Fruit fly (Drosophila melanogaster) whole organism, embryonic: ENCODE results near the gene how.

Experiments used
- Ada2b ChIP-seq: fragments of 200-800 bp; sonication (Bioruptor generic); IDR thresholded peaks from 2 replicates; pipeline ENCODE4 v1.3.6; 2022; ENCODE audit warnings: missing biosample characterization, missing genetic modification characterization
- Antp ChIP-seq: fragments of 200-800 bp; sonication (Bioruptor generic); optimal IDR thresholded peaks from 3 replicates; lab custom pipeline; 2016; ENCODE audit warnings: missing biosample characterization, missing genetic modification characterization
- Bteb2 ChIP-seq: fragments of 200-800 bp; sonication (Bioruptor generic); optimal IDR thresholded peaks from 2 replicates; lab custom pipeline; 2016; ENCODE audit warnings: missing biosample characterization, missing genetic modification characterization
- CG12659 ChIP-seq: fragments of 200-800 bp; sonication (Bioruptor generic); optimal IDR thresholded peaks from 3 replicates; lab custom pipeline; 2017; ENCODE audit warnings: mild to moderate bottlenecking, missing biosample characterization, missing genetic modification reagents, missing genetic modification characterization
- CG12769 ChIP-seq: fragments of 200-800 bp; sonication (Bioruptor generic); optimal IDR thresholded peaks from 2 replicates; lab custom pipeline; 2019; ENCODE audit warnings: missing biosample characterization, mild to moderate bottlenecking, missing genetic modification characterization, moderate library complexity
- CG13424 ChIP-seq: fragments of 200-800 bp; sonication (Bioruptor generic); optimal IDR thresholded peaks from 2 replicates; lab custom pipeline; 2019; ENCODE audit warnings: missing biosample characterization, mild to moderate bottlenecking, missing genetic modification characterization, moderate library complexity
- CG13624 ChIP-seq: fragments of 200-800 bp; sonication (Bioruptor generic); optimal IDR thresholded peaks from 2 replicates; lab custom pipeline; 2016; ENCODE audit warnings: missing biosample characterization, missing genetic modification characterization
- CG16779 ChIP-seq: fragments of 200-800 bp; sonication (Bioruptor generic); IDR thresholded peaks from 2 replicates; pipeline ENCODE4 v1.3.6; 2022; ENCODE audit warnings: missing biosample characterization, missing genetic modification characterization
- CG17385 ChIP-seq: fragments of 200-800 bp; sonication (Bioruptor generic); optimal IDR thresholded peaks from 3 replicates; lab custom pipeline; 2018; ENCODE audit warnings: missing biosample characterization, mild to moderate bottlenecking, missing genetic modification characterization
- CG18599 ChIP-seq: fragments of 200-800 bp; sonication (Bioruptor generic); optimal IDR thresholded peaks from 3 replicates; lab custom pipeline; 2017; ENCODE audit warnings: missing biosample characterization, missing genetic modification characterization, mild to moderate bottlenecking, moderate library complexity, missing genetic modification reagents
- CG18764 ChIP-seq: fragments of 200-800 bp; sonication (Bioruptor generic); optimal IDR thresholded peaks from 3 replicates; lab custom pipeline; 2016; ENCODE audit warnings: missing biosample characterization, missing genetic modification characterization
- CG2678 ChIP-seq: fragments of 200-800 bp; sonication (Bioruptor generic); optimal IDR thresholded peaks from 3 replicates; lab custom pipeline; 2019; ENCODE audit warnings: missing biosample characterization, mild to moderate bottlenecking, missing genetic modification characterization, moderate library complexity
- CG2889 ChIP-seq: fragments of 200-800 bp; sonication (Bioruptor generic); IDR thresholded peaks from 3 replicates; pipeline ENCODE4 v1.3.6; 2022; ENCODE audit warnings: missing biosample characterization, missing genetic modification characterization
- CG32767 ChIP-seq: fragments of 200-800 bp; sonication (Bioruptor generic); IDR thresholded peaks from 2 replicates; pipeline ENCODE4 v1.3.6; 2022; ENCODE audit warnings: missing biosample characterization, missing genetic modification characterization
- CG4360 ChIP-seq: fragments of 200-800 bp; sonication (Bioruptor generic); IDR thresholded peaks from 2 replicates; pipeline ENCODE4 v1.3.6; 2022; ENCODE audit warnings: missing biosample characterization, missing genetic modification characterization
- CG4424 ChIP-seq: fragments of 200-800 bp; sonication (Bioruptor generic); optimal IDR thresholded peaks from 3 replicates; lab custom pipeline; 2016; ENCODE audit warnings: missing biosample characterization, missing genetic modification characterization
- CG4617 ChIP-seq: fragments of 200-800 bp; sonication (Bioruptor generic); optimal IDR thresholded peaks from 3 replicates; lab custom pipeline; 2016; ENCODE audit warnings: missing biosample characterization, missing genetic modification characterization, borderline replicate concordance
- CG7372 ChIP-seq: fragments of 200-800 bp; sonication (Bioruptor generic); IDR thresholded peaks from 2 replicates; pipeline ENCODE4 v1.3.6; 2022; ENCODE audit warnings: missing biosample characterization, missing genetic modification characterization
- CG7839 ChIP-seq: fragments of 200-800 bp; sonication (Bioruptor generic); optimal IDR thresholded peaks from 3 replicates; lab custom pipeline; 2018; ENCODE audit warnings: missing biosample characterization, mild to moderate bottlenecking, missing genetic modification characterization, moderate library complexity
- CG8478 ChIP-seq: fragments of >200 bp; optimal IDR thresholded peaks from 2 replicates; lab custom pipeline; 2018
- CG8924 ChIP-seq: fragments of 200-800 bp; optimal IDR thresholded peaks from 3 replicates; lab custom pipeline; 2019; ENCODE audit warnings: missing biosample characterization, mild to moderate bottlenecking, missing genetic modification characterization, moderate library complexity
- CG9797 ChIP-seq: fragments of 200-800 bp; sonication (Bioruptor generic); optimal IDR thresholded peaks from 3 replicates; lab custom pipeline; 2018; ENCODE audit warnings: missing biosample characterization, mild to moderate bottlenecking, missing genetic modification characterization
- CHES-1-like ChIP-seq: fragments of 200-800 bp; sonication (Bioruptor generic); optimal IDR thresholded peaks from 2 replicates; lab custom pipeline; 2016; ENCODE audit warnings: missing biosample characterization, missing genetic modification characterization
- Dll ChIP-seq: fragments of 200-800 bp; sonication (Bioruptor generic); IDR thresholded peaks from 4 replicates; pipeline ENCODE4 v1.3.6; 2022; ENCODE audit warnings: missing biosample characterization, missing genetic modification characterization; ENCODE audit not compliant: partially characterized antibody
- ERR ChIP-seq: fragments of 200-800 bp; sonication (Bioruptor generic); optimal IDR thresholded peaks from 2 replicates; lab custom pipeline; 2016; ENCODE audit warnings: missing biosample characterization, missing genetic modification characterization
- Eip74EF ChIP-seq, 2 experiments: fragments of 200-800 bp in 1 of 2; fragments of >200 bp in 1 of 2; sonication (Bioruptor generic) in 1 of 2; optimal IDR thresholded peaks; 2 replicates each; lab custom pipeline; 2017 to 2019; ENCODE audit warnings: missing biosample characterization in 2 of 2, missing genetic modification characterization in 2 of 2, mild to moderate bottlenecking in 1 of 2, moderate library complexity in 1 of 2
- Ets97D ChIP-seq: fragments of 200-800 bp; sonication (Bioruptor generic); optimal IDR thresholded peaks from 3 replicates; lab custom pipeline; 2016; ENCODE audit warnings: missing biosample characterization, missing genetic modification characterization
- Gug ChIP-seq: fragments of 200-800 bp; sonication (Bioruptor generic); IDR thresholded peaks from 4 replicates; pipeline ENCODE4 v1.3.6; 2022; ENCODE audit warnings: missing biosample characterization, missing genetic modification characterization
- HmgZ ChIP-seq: fragments of 200-800 bp; sonication (Bioruptor generic); optimal IDR thresholded peaks from 2 replicates; lab custom pipeline; 2018; ENCODE audit warnings: missing biosample characterization, mild to moderate bottlenecking, missing genetic modification characterization
- MBD-R2 ChIP-seq: fragments of 200-800 bp; sonication (Bioruptor generic); IDR thresholded peaks from 2 replicates; pipeline ENCODE4 v1.3.6; 2022; ENCODE audit warnings: missing biosample characterization, missing genetic modification characterization
- Oaz ChIP-seq: fragments of 200-800 bp; sonication (Bioruptor generic); IDR thresholded peaks from 2 replicates; pipeline ENCODE4 v1.3.6; 2022; ENCODE audit warnings: missing biosample characterization, missing genetic modification characterization
- Spps ChIP-seq: fragments of 200-800 bp; sonication (Bioruptor generic); optimal IDR thresholded peaks from 2 replicates; lab custom pipeline; 2018; ENCODE audit warnings: missing biosample characterization, mild to moderate bottlenecking, missing genetic modification characterization
- Stat92E ChIP-seq, 3 experiments: fragments of >200 bp in 2 of 3; fragments of 200-800 bp in 1 of 3; sonication (Bioruptor generic) in 1 of 3; optimal IDR thresholded peaks; 2 replicates each; lab custom pipeline; 2017 to 2019; ENCODE audit warnings: missing biosample characterization in 3 of 3, missing genetic modification characterization in 3 of 3, mild to moderate bottlenecking in 1 of 3, moderate library complexity in 1 of 3
- Usf ChIP-seq: fragments of 200-800 bp; sonication (Bioruptor generic); optimal IDR thresholded peaks from 2 replicates; lab custom pipeline; 2017; ENCODE audit warnings: missing genotype, missing biosample characterization, missing genetic modification characterization
- ash1 ChIP-seq: fragments of 200-800 bp; sonication (Bioruptor generic); optimal IDR thresholded peaks from 2 replicates; lab custom pipeline; 2018; ENCODE audit warnings: missing biosample characterization, mild to moderate bottlenecking, missing genetic modification characterization
- bigmax ChIP-seq: fragments of 200-800 bp; sonication (Bioruptor generic); optimal IDR thresholded peaks from 2 replicates; lab custom pipeline; 2018; ENCODE audit warnings: missing biosample characterization, mild to moderate bottlenecking, missing genetic modification characterization
- ems ChIP-seq: fragments of 200-800 bp; sonication (Bioruptor generic); optimal IDR thresholded peaks from 3 replicates; lab custom pipeline; 2016; ENCODE audit warnings: missing biosample characterization, missing genetic modification characterization
- exex ChIP-seq: fragments of 200-800 bp; sonication (Bioruptor generic); optimal IDR thresholded peaks from 4 replicates; lab custom pipeline; 2018; ENCODE audit warnings: missing biosample characterization, mild to moderate bottlenecking, missing genetic modification characterization, moderate library complexity
- fu2 ChIP-seq: fragments of 200-800 bp; sonication (Bioruptor generic); optimal IDR thresholded peaks from 2 replicates; lab custom pipeline; 2016; ENCODE audit warnings: missing biosample characterization, missing genetic modification characterization
- gem ChIP-seq: fragments of 200-800 bp; sonication (Bioruptor generic); optimal IDR thresholded peaks from 2 replicates; lab custom pipeline; 2019; ENCODE audit warnings: missing biosample characterization, mild to moderate bottlenecking, missing genetic modification characterization, moderate library complexity
- gro ChIP-seq: fragments of 200-800 bp; sonication (Bioruptor generic); optimal IDR thresholded peaks from 2 replicates; lab custom pipeline; 2016; ENCODE audit warnings: missing biosample characterization, missing genetic modification characterization
- luna ChIP-seq: fragments of 200-800 bp; sonication (Bioruptor generic); optimal IDR thresholded peaks from 2 replicates; lab custom pipeline; 2016; ENCODE audit warnings: missing biosample characterization, missing genetic modification characterization
- odd ChIP-seq: fragments of 200-800 bp; sonication (Bioruptor generic); optimal IDR thresholded peaks from 2 replicates; lab custom pipeline; 2017; ENCODE audit warnings: missing biosample characterization, mild to moderate bottlenecking, missing genetic modification characterization
- otp ChIP-seq: fragments of 200-800 bp; sonication (Bioruptor generic); IDR thresholded peaks from 3 replicates; pipeline ENCODE4, ENCODE4 v1.3.6; 2022; ENCODE audit warnings: missing biosample characterization, missing genetic modification characterization
- sd ChIP-seq: fragments of 200-800 bp; sonication (Bioruptor generic); optimal IDR thresholded peaks from 3 replicates; lab custom pipeline; 2018; ENCODE audit warnings: missing biosample characterization, mild to moderate bottlenecking, missing genetic modification characterization, moderate library complexity
- sob ChIP-seq: fragments of 200-800 bp; sonication (Bioruptor generic); IDR thresholded peaks from 2 replicates; pipeline ENCODE4 v1.3.6; 2022; ENCODE audit warnings: missing biosample characterization, missing genetic modification characterization
- tio ChIP-seq: fragments of 200-800 bp; sonication (Bioruptor generic); optimal IDR thresholded peaks from 2 replicates; lab custom pipeline; 2017; ENCODE audit warnings: missing biosample characterization, missing genetic modification characterization, inconsistent platforms
- tna ChIP-seq: fragments of 200-800 bp; sonication (Bioruptor generic); IDR thresholded peaks from 2 replicates; pipeline ENCODE4 v1.3.6; 2022; ENCODE audit warnings: missing biosample characterization, missing genetic modification characterization; ENCODE audit not compliant: partially characterized antibody
- trem ChIP-seq: fragments of 200-800 bp; optimal IDR thresholded peaks from 3 replicates; lab custom pipeline; 2019; ENCODE audit warnings: missing biosample characterization, mild to moderate bottlenecking, missing genetic modification characterization, moderate library complexity
- unpg ChIP-seq: fragments of 200-800 bp; sonication (Bioruptor generic); optimal IDR thresholded peaks from 3 replicates; lab custom pipeline; 2018; ENCODE audit warnings: missing biosample characterization, mild to moderate bottlenecking, missing genetic modification characterization, moderate library complexity
- vvl ChIP-seq: fragments of 200-800 bp; sonication (Bioruptor generic); IDR thresholded peaks from 2 replicates; pipeline ENCODE4 v1.3.6; 2022; ENCODE audit warnings: missing biosample characterization, missing genetic modification characterization

how gene

DNA sequence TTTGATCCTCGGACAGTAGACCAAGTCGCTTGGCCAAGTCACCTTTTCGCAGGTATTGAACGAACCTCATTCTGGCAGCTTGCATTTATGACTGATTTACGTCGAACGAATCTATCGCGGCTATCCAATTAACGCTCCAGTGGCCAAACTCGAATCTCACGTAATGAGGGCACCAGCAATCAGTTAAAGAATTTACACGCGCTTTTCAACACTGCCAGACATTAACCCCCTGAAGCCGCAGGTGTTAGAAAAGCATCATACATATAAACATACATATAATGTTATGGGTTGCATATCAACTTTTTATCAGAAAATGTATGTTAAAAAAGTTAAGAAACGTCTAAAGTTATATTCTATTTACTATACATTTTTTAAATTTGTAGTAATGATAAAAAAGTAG is 16.7 kb upstream of the how start, which contains the start of gene CG6028 (continued):
- TF ChIP-seq CG4424 (GFP tag; lab: Kevin White, UChicago) = peak; percentile 20
- TF ChIP-seq CG12769 (tag; lab: Kevin White, UChicago) = no peak
- no peak for TF ChIP-seq CG4360 (GFP tag; lab: Robert Waterston, UW)
- TF ChIP-seq CG7839 (tag; lab: Kevin White, UChicago) = peak; percentile 27
- peak; percentile 25 for TF ChIP-seq gem (tag; lab: Kevin White, UChicago)
- no peak for TF ChIP-seq CG9797 (GFP tag; lab: Kevin White, UChicago)
- TF ChIP-seq sob (GFP tag; lab: Robert Waterston, UW) = peak; percentile 52
- no peak for TF ChIP-seq ERR
- TF ChIP-seq CG32767 (GFP tag; lab: Robert Waterston, UW) = no peak
- TF ChIP-seq CG4617 (GFP tag; lab: Kevin White, UChicago) = no peak
- TF ChIP-seq Ets97D = no peak
- peak; percentile 29; the same call in 2 of the 4 replicates for TF ChIP-seq Dll (GFP tag; lab: Robert Waterston, UW)
- peak; percentile 19 for TF ChIP-seq CG2678 (tag; lab: Kevin White, UChicago)
- TF ChIP-seq bigmax (GFP tag; lab: Kevin White, UChicago) = no peak
- peak; percentile 81 for TF ChIP-seq sd (tag; lab: Kevin White, UChicago)
- TF ChIP-seq Spps (tag; lab: Kevin White, UChicago) = no peak
- TF ChIP-seq CG18599 (GFP tag; lab: Kevin White, UChicago) = peak; percentile 42
- TF ChIP-seq odd (GFP tag; lab: Kevin White, UChicago) = no peak
- TF ChIP-seq CG2889 (GFP tag; lab: Robert Waterston, UW) = no peak
- TF ChIP-seq CG18764 (GFP tag; lab: Kevin White, UChicago) = peak; percentile 2
- peak; percentile 22 for TF ChIP-seq CG13424
- TF ChIP-seq gro (GFP tag; lab: Kevin White, UChicago) = peak; percentile 43
- TF ChIP-seq ash1 = no peak
- TF ChIP-seq Stat92E (GFP tag; optimal IDR thresholded peaks at IDR 0.05; lab: Kevin White, UChicago) = no peak
- TF ChIP-seq Usf (GFP tag; lab: Kevin White, UChicago) = no peak
- TF ChIP-seq trem (tag; lab: Kevin White, UChicago) = peak; percentile 2
- TF ChIP-seq Bteb2 (GFP tag; lab: Kevin White, UChicago) = no peak
- TF ChIP-seq exex (tag; lab: Kevin White, UChicago) = peak; percentile 45
- TF ChIP-seq CHES-1-like = peak; percentile 16
- TF ChIP-seq CG8924 (tag; lab: Kevin White, UChicago) = no peak
- TF ChIP-seq Antp (GFP tag; lab: Kevin White, UChicago) = peak; percentile 33
- TF ChIP-seq otp (GFP tag; lab: Robert Waterston, UW) = peak; percentile 43; the same call in 1 of the 3 replicates
- no peak for TF ChIP-seq tio (GFP tag; lab: Kevin White, UChicago)
- TF ChIP-seq HmgZ = peak; percentile 5
- TF ChIP-seq ems (GFP tag; lab: Kevin White, UChicago) = peak; percentile 36
- peak; percentile 35; the same call in 1 of the 2 replicates for TF ChIP-seq CG16779 (GFP tag; lab: Robert Waterston, UW)
- TF ChIP-seq CG12659 (GFP tag; lab: Kevin White, UChicago) = peak; percentile 27
- no peak for TF ChIP-seq Oaz (GFP tag; lab: Robert Waterston, UW)
- 0 out of 2 replicates have a peak, but pooled peaks have one; percentile 7 for TF ChIP-seq Ada2b (GFP tag; lab: Robert Waterston, UW)
- TF ChIP-seq unpg (GFP tag; lab: Kevin White, UChicago) = peak; percentile 5
- TF ChIP-seq vvl = peak; percentile 66
- TF ChIP-seq CG8478 = no peak
- no peak for TF ChIP-seq CG13624
- TF ChIP-seq luna (GFP tag; lab: Kevin White, UChicago) = no peak
- no peak for TF ChIP-seq CG7372 (GFP tag; lab: Robert Waterston, UW)
- peak; percentile 3 for TF ChIP-seq fu2 (GFP tag; lab: Kevin White, UChicago)
- peak; percentile 5 for TF ChIP-seq CG17385 (GFP tag; lab: Kevin White, UChicago)
- TF ChIP-seq tna = no peak
- TF ChIP-seq Eip74EF (GFP tag; optimal IDR thresholded peaks at IDR 0.05; lab: Kevin White, UChicago) = no peak
- peak; percentile 78 for TF ChIP-seq MBD-R2 (GFP tag; lab: Robert Waterston, UW)
- peak; percentile 29; the same call in 2 of the 4 replicates for TF ChIP-seq Gug (GFP tag; lab: Robert Waterston, UW)
